Worm (Caenorhabditis elegans): ENCODE measurements around the gene mip-1.

The mip-1 gene

ce11 chrIII:4809526-4810153 is 16.8 kb downstream of the mip-1 start, which contains the start of gene pal-1:
TSS of gene pal-1 (minus strand) at chrIII:4809576.
- TF ChIP-seq eyg-1 (tag; optimal IDR thresholded peaks at IDR 0.05) (no peak), fkh-6 (tag; optimal IDR thresholded peaks at IDR 0.05) (no peak)

ce11 chrIII:4811195-4811594 is 18.3 kb downstream of the mip-1 start, which contains the start of gene C38D4.7:
TSS of gene C38D4.7 (minus strand) at chrIII:4811295.
- no peak for TF ChIP-seq elt-4 (tag; optimal IDR thresholded peaks at IDR 0.05)
- no peak for TF ChIP-seq K09A11.1 (tag; optimal IDR thresholded peaks at IDR 0.05; ENCODE audit: insufficient read depth)
- TF ChIP-seq hlh-15 (tag; optimal IDR thresholded peaks at IDR 0.05): no peak
- TF ChIP-seq Y22D7AL.16 (tag; optimal IDR thresholded peaks at IDR 0.05): no peak
- no peak for TF ChIP-seq nfya-1 (tag; optimal IDR thresholded peaks at IDR 0.05)
- TF ChIP-seq fax-1 (tag; optimal IDR thresholded peaks at IDR 0.05): no peak
- no peak for TF ChIP-seq ceh-31 (tag; optimal IDR thresholded peaks at IDR 0.05)
- TF ChIP-seq F13H6.1 (tag; optimal IDR thresholded peaks at IDR 0.05): no peak

ce11 chrIII:4814730-4815129 is 21.8 kb downstream of the mip-1 start, which contains the start of gene arl-6:
TSS of gene arl-6 (minus strand) at chrIII:4814830.
- no peak for TF ChIP-seq npax-4 (tag; optimal IDR thresholded peaks at IDR 0.05)
- TF ChIP-seq elt-2 (tag; optimal IDR thresholded peaks at IDR 0.05): no peak
- TF ChIP-seq madf-2 (tag; optimal IDR thresholded peaks at IDR 0.05): no peak
- no peak for TF ChIP-seq unc-42 (tag; optimal IDR thresholded peaks at IDR 0.05)
- TF ChIP-seq fkh-10 (GFP tag; optimal IDR thresholded peaks at IDR 0.05): no peak
- no peak for TF ChIP-seq nhr-11 (tag; optimal IDR thresholded peaks at IDR 0.05)
- TF ChIP-seq K09A11.1 (tag; optimal IDR thresholded peaks at IDR 0.05; ENCODE audit: insufficient read depth): no peak
- no peak for TF ChIP-seq mec-3 (tag; optimal IDR thresholded peaks at IDR 0.05; ENCODE audit: borderline replicate concordance)
- no peak for TF ChIP-seq C38D4.7 (GFP tag; optimal IDR thresholded peaks at IDR 0.05)
- no peak for TF ChIP-seq fax-1 (tag; optimal IDR thresholded peaks at IDR 0.05)
- TF ChIP-seq nfya-1 (tag; optimal IDR thresholded peaks at IDR 0.05): no peak
- no peak for TF ChIP-seq lim-6 (tag; optimal IDR thresholded peaks at IDR 0.05)
- TF ChIP-seq sdc-2 (tag; optimal IDR thresholded peaks at IDR 0.05): no peak
- no peak for TF ChIP-seq ahr-1 (tag; optimal IDR thresholded peaks at IDR 0.05)
- TF ChIP-seq ceh-9 (tag; optimal IDR thresholded peaks at IDR 0.05): no peak

- TF ChIP-seq pros-1 (tag; optimal IDR thresholded peaks at IDR 0.05) (no peak), Y22D7AL.16 (tag; optimal IDR thresholded peaks at IDR 0.05) (no peak), mec-3 (tag; optimal IDR thresholded peaks at IDR 0.05; ENCODE audit: borderline replicate concordance) (no peak), npax-4 (tag; optimal IDR thresholded peaks at IDR 0.05) (no peak), odd-2 (tag; optimal IDR thresholded peaks at IDR 0.05) (no peak), hlh-15 (tag; optimal IDR thresholded peaks at IDR 0.05) (no peak), ceh-45 (GFP tag; IDR thresholded peaks at IDR 0.05) (no peak), unc-42 (tag; optimal IDR thresholded peaks at IDR 0.05) (no peak), pag-3 (tag; optimal IDR thresholded peaks at IDR 0.05; ENCODE audit: borderline replicate concordance) (no peak), K09A11.1 (tag; optimal IDR thresholded peaks at IDR 0.05; ENCODE audit: insufficient read depth) (no peak), unc-86 (tag; optimal IDR thresholded peaks at IDR 0.05) (no peak), ceh-2 (tag; optimal IDR thresholded peaks at IDR 0.05) (no peak), ets-4 (tag; optimal IDR thresholded peaks at IDR 0.05) (no peak), eyg-1 (tag; optimal IDR thresholded peaks at IDR 0.05) (no peak), ceh-24 (tag; optimal IDR thresholded peaks at IDR 0.05) (no peak), che-1 (tag; optimal IDR thresholded peaks at IDR 0.05) (no peak), ttx-3 (tag; optimal IDR thresholded peaks at IDR 0.05) (no peak), tbx-7 (tag; optimal IDR thresholded peaks at IDR 0.05) (no peak)
Measured at ce11 chrIII:4817240-4817639, 24.4 kb downstream of the mip-1 start, which contains the start of gene F26A1.4. TSS of gene F26A1.4 (plus strand) at chrIII:4817540.

- TF ChIP-seq ceh-19 (GFP tag; optimal IDR thresholded peaks at IDR 0.05): no peak
Measured at ce11 chrIII:4819843-4820242, 27.0 kb downstream of the mip-1 start, which contains the start of gene F26A1.7. TSS of gene F26A1.7 (minus strand) at chrIII:4819943.

Measured in whole organism, late embryonic.